Fruit fly (Drosophila melanogaster) whole organism, prepupa: ENCODE results near the gene AstC.
A peak's percentile ranks its signal among the peaks of the same experiment; 100 is the strongest.

Experiments used
- Blimp-1 ChIP-seq: fragments of 200-800 bp; sonication (Bioruptor generic); optimal IDR thresholded peaks from 3 replicates; lab custom pipeline; 2017; ENCODE audit warnings: missing biosample characterization, missing genetic modification characterization, mild to moderate bottlenecking, moderate library complexity, missing genetic modification reagents
- CG16779 ChIP-seq: fragments of 200-800 bp; sonication (Bioruptor generic); optimal IDR thresholded peaks from 3 replicates; lab custom pipeline; 2017; ENCODE audit warnings: missing biosample characterization, mild to moderate bottlenecking, missing genetic modification characterization
- Met ChIP-seq: fragments of 200-800 bp; sonication (Bioruptor generic); optimal IDR thresholded peaks from 3 replicates; lab custom pipeline; 2016; ENCODE audit warnings: missing biosample characterization, missing genetic modification characterization

DNA sequence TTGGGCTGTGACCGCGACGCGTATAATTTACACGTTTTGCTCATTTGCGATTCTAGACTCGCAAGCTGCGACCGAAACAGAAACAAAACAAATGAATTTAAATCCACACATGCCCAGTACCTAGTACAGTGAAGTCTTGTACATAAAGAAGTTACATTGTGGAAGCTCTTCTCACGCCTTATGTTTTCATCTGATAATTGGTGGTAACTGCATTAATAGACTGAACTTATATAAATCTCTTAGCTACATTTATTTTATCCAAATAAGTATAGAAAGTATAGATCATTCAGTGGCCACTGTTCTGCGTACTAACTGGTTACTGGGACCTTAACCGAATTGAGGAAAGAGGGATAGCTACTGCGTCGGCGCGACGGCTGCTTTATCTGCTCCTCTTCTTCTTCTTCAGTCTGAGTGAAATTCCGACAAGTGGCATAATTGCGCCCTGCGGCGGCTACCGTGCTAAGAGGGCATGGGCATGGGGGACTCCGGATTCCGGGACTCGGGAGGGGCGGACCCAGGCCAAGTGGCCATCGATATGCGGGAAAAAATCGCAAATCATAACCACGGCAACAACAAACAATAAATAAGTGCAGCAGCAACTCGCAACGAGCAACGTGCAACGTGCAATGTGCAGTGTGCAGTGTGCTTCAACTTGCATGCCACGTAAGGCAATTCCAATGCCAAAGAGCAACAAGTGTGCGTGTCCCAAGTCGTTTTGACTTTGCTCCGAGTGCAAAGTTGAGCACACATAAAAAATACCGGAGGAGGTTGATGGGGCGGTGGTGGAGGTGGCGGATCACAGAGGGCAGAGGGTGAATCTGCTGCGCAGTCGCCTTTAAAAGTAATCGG is 29.3 kb downstream of the AstC start:
- TF ChIP-seq Blimp-1 (GFP tag; lab: Kevin White, UChicago) (no peak), Met (GFP tag; lab: Kevin White, UChicago) (peak; percentile 54), CG16779 (tag; lab: Kevin White, UChicago) (no peak)
